Worm (Caenorhabditis elegans) whole organism, L2 larva: ENCODE data around the gene M18.6.

ENCODE experiments used
- mdl-1 ChIP-seq, 2 experiments: fragments of 150-350 bp in 1 of 2; sonication (generic microtip) in 1 of 2; optimal IDR thresholded peaks; 2 replicates each; lab custom pipeline; 2017; ENCODE audit warnings: missing biosample characterization in 2 of 2, missing genetic modification characterization in 2 of 2
- nhr-12 ChIP-seq: fragments of 150-350 bp; optimal IDR thresholded peaks from 2 replicates; lab custom pipeline; 2014; ENCODE audit warnings: missing biosample characterization, missing genetic modification characterization
- unc-62 ChIP-seq: fragments of 150-350 bp; optimal IDR thresholded peaks from 2 replicates; lab custom pipeline; 2014; ENCODE audit warnings: missing biosample characterization, missing genetic modification reagents, missing genetic modification characterization

ce11 chrIV:12108984-12109657 lies 12.0 kb upstream of the M18.6 start:
- no peak for TF ChIP-seq mdl-1 (tag; optimal IDR thresholded peaks at IDR 0.05; lab: Kevin White, UChicago)
- no peak for TF ChIP-seq nhr-12 (tag; lab: Kevin White, UChicago)
- TF ChIP-seq unc-62 (GFP tag; lab: Kevin White, UChicago), result no peak
